Fruit fly (Drosophila melanogaster): ENCODE data around the gene Cpsf73.

- TF ChIP-seq gl (tag; optimal IDR thresholded peaks at IDR 0.05) = no peak
- TF ChIP-seq fd96Ca (GFP tag; IDR thresholded peaks at IDR 0.05) = no peak
- TF ChIP-seq CG13204 (GFP tag; optimal IDR thresholded peaks at IDR 0.05) = no peak
- no peak for TF ChIP-seq Ets98B (GFP tag; IDR thresholded peaks at IDR 0.05)
- TF ChIP-seq Snoo (tag; optimal IDR thresholded peaks at IDR 0.05) = no peak
- TF ChIP-seq Pif1A (GFP tag; optimal IDR thresholded peaks at IDR 0.05) = no peak
- no peak for TF ChIP-seq D1 (tag; optimal IDR thresholded peaks at IDR 0.05)
- TF ChIP-seq CG4496 (GFP tag; IDR thresholded peaks at IDR 0.05) = no peak
Observed at dm6 chr3R:18680332-18680731, 17.0 kb upstream of the Cpsf73 start, which contains the start of the genes CG46318 and ChT.
